Fruit fly (Drosophila melanogaster): ENCODE results near the gene spartin.

The spartin gene

dm6 chr3R:4649126-4649811, 5.3 kb upstream of the spartin start, which contains the start of gene Karybeta3 (continued):
- no peak for TF ChIP-seq jing (GFP tag; optimal IDR thresholded peaks at IDR 0.05)
- peak; percentile 25 to 66 for TF ChIP-seq bsh (GFP tag; optimal IDR thresholded peaks at IDR 0.05)
- peak; percentile 71 for TF ChIP-seq kay (GFP tag; optimal IDR thresholded peaks at IDR 0.05)
- TF ChIP-seq CG12659 (GFP tag; optimal IDR thresholded peaks at IDR 0.05): peak; percentile 73
- TF ChIP-seq sug (tag; optimal IDR thresholded peaks at IDR 0.05): peak; percentile 72
- peak; percentile 61 for TF ChIP-seq CG2678 (tag; optimal IDR thresholded peaks at IDR 0.05)
- TF ChIP-seq CG11085 (GFP tag; IDR thresholded peaks at IDR 0.05): peak; percentile 52; the same call in 1 of the 2 replicates
- TF ChIP-seq tx (GFP tag; optimal IDR thresholded peaks at IDR 0.05): peak; percentile 72
- TF ChIP-seq ac (GFP tag; optimal IDR thresholded peaks at IDR 0.05): no peak
- peak; percentile 61 for TF ChIP-seq CG9215 (GFP tag; IDR thresholded peaks at IDR 0.05)
- no peak for TF ChIP-seq fru (optimal IDR thresholded peaks at IDR 0.05)
- peak; percentile 87 for TF ChIP-seq CG34422 (GFP tag; IDR thresholded peaks at IDR 0.05)
- no peak; the same call in 1 of the 3 replicates for TF ChIP-seq so (GFP tag; IDR thresholded peaks at IDR 0.05)
- peak; percentile 70 for TF ChIP-seq repo (GFP tag; optimal IDR thresholded peaks at IDR 0.05)
- TF ChIP-seq CG16815 (GFP tag; optimal IDR thresholded peaks at IDR 0.05): peak; percentile 12
- TF ChIP-seq bbx (GFP tag; IDR thresholded peaks at IDR 0.05; ENCODE audit: partially characterized antibody): peak; percentile 60; the same call in 1 of the 2 replicates
- peak; percentile 39; the same call in 1 of the 2 replicates for TF ChIP-seq CG4404 (GFP tag; IDR thresholded peaks at IDR 0.05)
- peak in 1 of 3 experiments; percentile 9 for TF ChIP-seq lola (GFP tag; optimal IDR thresholded peaks at IDR 0.05)
- TF ChIP-seq fu2 (GFP tag; optimal IDR thresholded peaks at IDR 0.05): peak; percentile 76
- TF ChIP-seq D19B (GFP tag; optimal IDR thresholded peaks at IDR 0.05): peak; percentile 54
- TF ChIP-seq CG14667 (GFP tag; IDR thresholded peaks at IDR 0.05): peak; percentile 39; the same call in 1 of the 2 replicates
- peak; percentile 71 for TF ChIP-seq wdn (GFP tag; IDR thresholded peaks at IDR 0.05)
- no peak for TF ChIP-seq zen (tag; optimal IDR thresholded peaks at IDR 0.05)
- peak; percentile 69 for TF ChIP-seq nmo (GFP tag; optimal IDR thresholded peaks at IDR 0.05)
- peak; percentile 67 for TF ChIP-seq Scr (GFP tag; IDR thresholded peaks at IDR 0.05; ENCODE audit: partially characterized antibody)
- TF ChIP-seq Ravus (GFP tag; IDR thresholded peaks at IDR 0.05): no peak; the same call in 1 of the 2 replicates
- TF ChIP-seq Usf (GFP tag; optimal IDR thresholded peaks at IDR 0.05): no peak
- TF ChIP-seq CG18476 (GFP tag; optimal IDR thresholded peaks at IDR 0.05): peak; percentile 63
- peak; percentile 86 for TF ChIP-seq MBD-R2 (GFP tag; IDR thresholded peaks at IDR 0.05)
- no peak for TF ChIP-seq ro (GFP tag; IDR thresholded peaks at IDR 0.05)
- no peak for TF ChIP-seq eve (GFP tag; optimal IDR thresholded peaks at IDR 0.05)
- peak; percentile 73 for TF ChIP-seq H2.0 (GFP tag; IDR thresholded peaks at IDR 0.05)
- no peak for TF ChIP-seq dan (GFP tag; IDR thresholded peaks at IDR 0.05)
- peak; percentile 68 for TF ChIP-seq Aef1 (GFP tag; IDR thresholded peaks at IDR 0.05)
- TF ChIP-seq pb (GFP tag; optimal IDR thresholded peaks at IDR 0.05): peak; percentile 87
- TF ChIP-seq CG14050 (GFP tag; IDR thresholded peaks at IDR 0.05): peak; percentile 69
- TF ChIP-seq CG6175 (GFP tag; IDR thresholded peaks at IDR 0.05): peak; percentile 58; the same call in 1 of the 3 replicates
- TF ChIP-seq CG33557 (GFP tag; optimal IDR thresholded peaks at IDR 0.05): peak; percentile 45
- TF ChIP-seq Pdp1 (GFP tag; optimal IDR thresholded peaks at IDR 0.05): peak; percentile 70 to 81
- TF ChIP-seq gsb (GFP tag; IDR thresholded peaks at IDR 0.05): peak; percentile 53; the same call in 1 of the 2 replicates
- peak; percentile 15 for TF ChIP-seq HLHmδ (GFP tag; optimal IDR thresholded peaks at IDR 0.05)
- TF ChIP-seq Dip3 (GFP tag; optimal IDR thresholded peaks at IDR 0.05): peak; percentile 83
- peak; percentile 49 for TF ChIP-seq peb (GFP tag; IDR thresholded peaks at IDR 0.05)
- TF ChIP-seq CG9727 (GFP tag; optimal IDR thresholded peaks at IDR 0.05): peak; percentile 74
- TF ChIP-seq CG10979 (tag; optimal IDR thresholded peaks at IDR 0.05): peak; percentile 54
- TF ChIP-seq PHDP (tag; optimal IDR thresholded peaks at IDR 0.05): peak; percentile 70
- TF ChIP-seq Optix (GFP tag; IDR thresholded peaks at IDR 0.05): peak; percentile 73
- TF ChIP-seq odd (GFP tag; optimal IDR thresholded peaks at IDR 0.05): peak; percentile 70
- TF ChIP-seq CG11723 (GFP tag; optimal IDR thresholded peaks at IDR 0.05): peak; percentile 80

Data from whole organism, embryonic.